Fruit fly (Drosophila melanogaster) S2 (cell line): ENCODE data around the gene Prx6a.

Experiments
- CG8478 ChIP-seq: fragments of >200 bp; optimal IDR thresholded peaks from 2 replicates; lab custom pipeline; 2018
- CTCF ChIP-seq, 2 experiments: fragments of >200 bp; optimal IDR thresholded peaks; 2 replicates each; lab custom pipeline; 2018

Prx6a gene

DNA sequence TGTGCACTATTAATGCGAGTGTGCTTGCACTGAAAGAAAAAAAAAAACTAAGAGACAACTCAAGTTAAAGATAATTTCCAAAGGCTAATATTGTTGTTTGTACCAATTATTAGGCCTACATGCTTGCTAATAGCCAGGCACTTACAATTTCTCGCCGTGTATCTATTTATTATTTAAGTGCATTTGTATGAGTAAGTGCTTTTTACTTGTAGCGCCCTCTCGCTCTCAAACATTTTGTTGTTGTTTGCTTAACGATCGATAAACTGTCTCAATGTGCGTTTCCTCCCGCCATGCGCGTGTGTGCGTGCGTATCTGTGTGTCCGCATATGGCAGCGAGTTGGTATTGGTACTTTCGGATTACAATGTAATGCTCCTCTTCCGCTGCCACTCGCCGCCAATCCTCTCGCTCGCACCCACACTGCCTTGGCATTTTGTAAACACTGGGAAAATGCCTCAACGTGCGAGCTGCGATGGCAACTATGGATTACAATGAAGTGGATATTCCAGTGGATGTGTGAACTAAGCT, 19.1 kb upstream of the Prx6a start:
- TF ChIP-seq CTCF (optimal IDR thresholded peaks at IDR 0.05; lab: Kevin White, UChicago) (no peak), CG8478 (lab: Kevin White, UChicago) (no peak)

DNA sequence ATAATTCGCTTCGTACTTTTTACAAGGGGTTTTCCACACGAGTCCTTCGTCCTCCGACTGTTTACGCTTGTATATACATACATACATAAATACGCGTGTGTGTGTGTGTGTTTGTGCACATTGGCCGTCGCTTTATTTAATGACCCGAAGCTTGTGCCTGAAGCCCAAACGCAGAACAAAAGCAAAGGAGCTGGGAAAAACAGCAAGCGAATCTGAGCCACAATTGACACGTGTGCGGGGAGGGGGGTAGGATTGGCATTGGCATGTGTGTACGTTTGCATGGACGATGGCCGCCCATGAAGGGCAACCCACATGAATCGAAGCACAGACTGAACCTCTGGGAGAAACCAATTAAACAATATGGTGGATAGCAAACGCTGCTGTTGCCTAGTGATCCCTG, 16.3 kb upstream of the Prx6a start:
- TF ChIP-seq CG8478 (lab: Kevin White, UChicago) (no peak), CTCF (optimal IDR thresholded peaks at IDR 0.05; lab: Kevin White, UChicago) (no peak)

DNA sequence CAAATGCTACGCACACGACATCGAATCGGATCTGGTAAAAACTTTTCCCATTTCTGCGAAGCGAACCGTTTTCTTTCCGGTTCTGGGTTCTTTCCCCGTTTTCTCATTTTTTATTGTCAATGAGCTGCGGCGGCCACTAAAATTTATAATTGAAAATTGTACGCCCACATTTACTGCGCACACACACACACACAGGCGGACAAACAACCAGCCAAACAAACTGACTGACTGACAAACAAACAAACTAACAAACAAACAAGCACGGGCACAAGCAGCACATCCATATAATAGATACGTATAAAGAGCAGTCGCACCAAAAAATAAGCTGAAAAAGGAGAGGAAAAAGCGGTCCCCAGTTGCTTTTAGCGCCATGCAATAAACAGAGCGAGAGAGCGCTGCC, 13.2 kb upstream of the Prx6a start:
- TF ChIP-seq CTCF (optimal IDR thresholded peaks at IDR 0.05; lab: Kevin White, UChicago) (no peak), CG8478 (lab: Kevin White, UChicago) (no peak)

DNA sequence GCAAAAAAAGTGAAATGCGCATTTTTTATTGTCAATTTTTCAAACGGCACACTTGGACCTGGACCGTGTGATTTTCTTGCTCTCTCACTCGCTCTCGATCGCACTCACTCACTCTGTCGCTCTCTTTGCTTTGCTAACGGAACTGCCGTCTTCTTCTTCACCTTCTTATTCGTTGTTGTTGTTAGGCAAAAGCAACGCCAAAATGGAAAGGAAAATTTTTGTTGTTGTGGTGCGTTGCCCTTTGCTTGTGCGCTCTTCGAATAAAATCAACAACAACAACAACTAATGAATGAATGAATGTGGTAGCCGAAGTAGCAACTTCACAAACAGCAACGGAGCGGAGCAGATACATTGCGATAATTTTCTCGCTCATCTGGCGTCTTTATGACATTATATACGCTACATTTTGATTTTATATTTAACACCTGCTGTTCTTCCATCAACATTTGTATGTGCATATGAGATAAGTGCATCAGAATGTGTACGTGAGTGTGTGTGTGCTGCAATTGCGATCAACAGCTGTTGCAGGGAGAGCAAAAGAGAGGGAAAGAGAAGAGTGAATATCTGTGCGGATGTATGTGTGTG, 10.9 kb upstream of the Prx6a start:
- TF ChIP-seq CG8478 (lab: Kevin White, UChicago), result no peak
- TF ChIP-seq CTCF (optimal IDR thresholded peaks at IDR 0.05; lab: Kevin White, UChicago), result no peak

- TF ChIP-seq CTCF (optimal IDR thresholded peaks at IDR 0.05; lab: Kevin White, UChicago), result no peak
- TF ChIP-seq CG8478 (lab: Kevin White, UChicago), result no peak
These were observed 9.9 kb upstream of the Prx6a start for dm6 chr2L:2887760-2888600.

DNA sequence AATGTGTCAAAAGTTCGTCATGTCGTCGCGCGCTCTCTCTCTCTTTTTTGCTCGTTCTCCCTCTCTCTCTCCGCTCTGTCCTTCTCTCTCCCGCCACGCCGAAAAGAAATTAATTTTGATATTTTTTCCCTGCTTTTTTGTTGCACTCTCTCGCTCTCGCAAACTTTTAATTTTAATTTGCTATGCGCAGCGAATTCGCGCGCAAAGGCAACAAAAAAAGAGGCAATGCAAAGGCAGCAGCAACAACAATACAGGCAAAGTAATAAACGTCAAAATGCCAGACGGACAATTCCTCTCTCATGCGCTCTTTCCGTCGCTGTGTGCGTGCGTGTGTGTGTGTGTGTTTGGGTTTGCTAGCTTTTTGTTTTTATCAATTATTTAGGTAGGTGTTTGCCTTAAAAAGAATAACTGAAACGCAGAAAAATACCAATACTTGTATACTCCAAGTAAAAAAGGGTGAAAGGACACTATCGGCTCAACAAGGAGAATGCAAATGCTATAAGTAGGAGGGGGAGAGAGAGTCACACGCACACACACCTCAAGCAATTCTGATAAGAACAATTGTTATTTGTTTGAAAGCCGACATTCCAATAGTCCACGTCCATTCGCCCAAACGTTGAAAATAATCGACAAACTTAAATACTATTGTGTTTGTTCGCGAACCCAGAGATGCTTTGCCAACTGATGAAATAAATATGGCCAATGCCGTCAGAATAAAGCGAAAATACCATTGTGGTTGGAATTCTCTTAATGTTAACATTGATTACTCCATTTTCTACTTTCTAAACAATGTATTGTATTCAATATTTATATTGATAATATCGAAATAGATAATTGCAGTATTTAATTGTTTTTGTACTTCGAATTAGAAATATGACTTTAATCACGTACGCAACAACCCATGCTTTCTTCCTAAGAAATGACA, 8.8 kb upstream of the Prx6a start:
- TF ChIP-seq CG8478 (lab: Kevin White, UChicago), result no peak
- no peak for TF ChIP-seq CTCF (optimal IDR thresholded peaks at IDR 0.05; lab: Kevin White, UChicago)

dm6 chr2L:2886226-2886569, 8.2 kb upstream of the Prx6a start:
- TF ChIP-seq CTCF (optimal IDR thresholded peaks at IDR 0.05; lab: Kevin White, UChicago) (no peak), CG8478 (lab: Kevin White, UChicago) (no peak)

dm6 chr2L:2885503-2886225, 7.6 kb upstream of the Prx6a start, which contains the start of the genes NTPase and lilli:
Gene NTPase (minus strand): TSS chr2L:2885850.
Gene lilli (plus strand): TSS chr2L:2885929.
- no peak for TF ChIP-seq CG8478 (lab: Kevin White, UChicago)
- peak in 1 of 2 experiments; percentile 14 for TF ChIP-seq CTCF (optimal IDR thresholded peaks at IDR 0.05; lab: Kevin White, UChicago)

- TF ChIP-seq CTCF (optimal IDR thresholded peaks at IDR 0.05; lab: Kevin White, UChicago) (no peak), CG8478 (lab: Kevin White, UChicago) (no peak)
These were observed 6.9 kb upstream of the Prx6a start for dm6 chr2L:2884683-2885502.

DNA sequence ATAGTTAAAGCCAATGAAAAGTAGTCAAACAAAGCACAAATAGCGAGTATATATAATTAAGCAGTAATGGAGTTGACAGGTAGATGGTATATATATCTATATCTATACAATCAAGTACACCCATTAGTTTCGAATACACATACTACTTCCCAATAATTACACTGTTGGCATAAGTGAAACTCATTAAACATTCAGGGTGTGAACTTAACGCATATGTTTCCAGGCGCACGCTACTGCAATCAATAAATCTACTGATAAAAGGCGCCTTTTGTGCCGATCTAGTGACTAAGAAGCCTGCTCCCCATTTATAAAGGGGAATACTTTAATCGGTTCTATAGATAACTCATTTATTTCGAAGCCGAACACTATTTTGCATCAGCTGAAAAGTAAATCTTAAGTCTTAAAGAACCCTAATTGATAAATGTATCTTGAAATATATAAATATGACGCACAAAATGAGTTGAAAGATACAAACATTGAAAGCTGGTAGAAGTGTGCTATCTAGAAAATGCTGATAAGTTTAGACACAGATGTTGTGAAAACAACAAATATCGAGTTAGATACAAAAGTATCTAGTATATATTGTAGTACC, 5.8 kb upstream of the Prx6a start:
- TF ChIP-seq CG8478 (lab: Kevin White, UChicago), result no peak
- TF ChIP-seq CTCF (optimal IDR thresholded peaks at IDR 0.05; lab: Kevin White, UChicago), result no peak

dm6 chr2L:2882968-2883702, 5.1 kb upstream of the Prx6a start:
- TF ChIP-seq CTCF (optimal IDR thresholded peaks at IDR 0.05; lab: Kevin White, UChicago) (no peak), CG8478 (lab: Kevin White, UChicago) (no peak)

DNA sequence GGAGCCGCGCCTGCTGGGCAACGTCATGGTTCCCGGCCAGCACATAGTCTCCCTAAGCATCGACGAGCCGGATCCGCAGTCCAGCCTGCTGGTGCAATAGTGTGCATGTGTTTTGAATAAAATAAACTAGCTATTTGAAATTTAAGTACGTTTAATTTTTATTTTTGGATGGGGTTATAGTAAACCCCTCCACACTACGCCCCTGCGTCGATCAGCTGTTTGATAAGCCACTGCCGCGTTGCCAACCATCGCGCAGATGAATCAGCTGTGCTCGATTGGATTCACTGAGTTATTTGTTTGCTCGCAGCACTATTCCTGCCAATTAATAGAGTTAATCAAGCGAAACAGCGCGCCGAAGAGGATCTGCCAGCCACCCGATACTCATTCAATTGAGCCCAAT, 827 bp upstream of the Prx6a start, which contains the start of gene RabGGTb:
RabGGTb (plus strand) TSS at position 254 of the 400 bp plus-strand sequence.
- no peak for TF ChIP-seq CTCF (optimal IDR thresholded peaks at IDR 0.05; lab: Kevin White, UChicago)
- TF ChIP-seq CG8478 (lab: Kevin White, UChicago), result no peak
